Worm (Caenorhabditis elegans) whole organism, L2 larva: ENCODE data around the gene BE0003N10.1.
A peak's percentile ranks its signal among the peaks of the same experiment; 100 is the strongest.

Experiments
- C34F6.9 ChIP-seq: fragments of 150-350 bp; optimal IDR thresholded peaks from 2 replicates; lab custom pipeline; 2014; ENCODE audit warnings: missing biosample characterization, missing genetic modification characterization
- F13H6.1 ChIP-seq: sonication (generic microtip); optimal IDR thresholded peaks from 2 replicates; lab custom pipeline; 2016; ENCODE audit warnings: missing genetic modification characterization, missing compliant biosample characterization
- Y55F3AM.14 ChIP-seq: fragments of 200-800 bp; sonication (Bioruptor generic); optimal IDR thresholded peaks from 2 replicates; lab custom pipeline; 2018; ENCODE audit warnings: mild to moderate bottlenecking, missing genetic modification characterization, missing compliant biosample characterization
- ZK546.5 ChIP-seq: sonication (generic microtip); optimal IDR thresholded peaks from 2 replicates; lab custom pipeline; 2017; ENCODE audit warnings: missing biosample characterization, missing genetic modification characterization
- alr-1 ChIP-seq: fragments of 150-350 bp; optimal IDR thresholded peaks from 2 replicates; lab custom pipeline; 2014; ENCODE audit warnings: missing biosample characterization, missing genetic modification characterization
- aly-2 ChIP-seq: fragments of 150-350 bp; optimal IDR thresholded peaks from 2 replicates; lab custom pipeline; 2014; ENCODE audit warnings: missing biosample characterization, missing genetic modification characterization
- ama-1 ChIP-seq: fragments of 150-350 bp; optimal IDR thresholded peaks from 2 replicates; lab custom pipeline; 2018; ENCODE audit warnings: inconsistent platforms
- blmp-1 ChIP-seq: sonication (generic microtip); optimal IDR thresholded peaks from 2 replicates; lab custom pipeline; 2017; ENCODE audit warnings: missing genetic modification characterization, mild to moderate bottlenecking, missing compliant biosample characterization, antibody characterized with exemption, moderate library complexity; ENCODE audit not compliant: insufficient read depth
- ceh-82 ChIP-seq: fragments of 150-350 bp; optimal IDR thresholded peaks from 2 replicates; lab custom pipeline; 2014; ENCODE audit warnings: missing biosample characterization, missing genetic modification characterization
- crh-2 ChIP-seq: sonication (generic microtip); optimal IDR thresholded peaks from 2 replicates; lab custom pipeline; 2017; ENCODE audit warnings: missing biosample characterization, missing genetic modification characterization
- dmd-4 ChIP-seq: sonication (generic microtip); optimal IDR thresholded peaks from 2 replicates; lab custom pipeline; 2017; ENCODE audit warnings: missing biosample characterization, missing genetic modification characterization
- egl-27 ChIP-seq: sonication (generic microtip); optimal IDR thresholded peaks from 3 replicates; lab custom pipeline; 2017; ENCODE audit warnings: missing biosample characterization, missing genetic modification reagents, missing genetic modification characterization
- elt-3 ChIP-seq: sonication (generic microtip); optimal IDR thresholded peaks from 2 replicates; lab custom pipeline; 2017; ENCODE audit warnings: missing biosample characterization, missing genetic modification characterization
- fos-1 ChIP-seq: fragments of 150-350 bp; optimal IDR thresholded peaks from 2 replicates; lab custom pipeline; 2014; ENCODE audit warnings: missing biosample characterization, missing genetic modification characterization
- gmeb-1 ChIP-seq: fragments of 150-350 bp; optimal IDR thresholded peaks from 2 replicates; lab custom pipeline; 2014; ENCODE audit warnings: missing biosample characterization, missing genetic modification characterization
- lin-11 ChIP-seq: fragments of 150-350 bp; sonication (generic microtip); optimal IDR thresholded peaks from 2 replicates; lab custom pipeline; 2014; ENCODE audit warnings: missing biosample characterization, missing genetic modification characterization, inconsistent platforms, mixed read lengths
- lin-13 ChIP-seq: fragments of 150-350 bp; optimal IDR thresholded peaks from 2 replicates; lab custom pipeline; 2014; ENCODE audit warnings: missing biosample characterization, missing genetic modification reagents, missing genetic modification characterization
- lin-39 ChIP-seq: fragments of 150-350 bp; optimal IDR thresholded peaks from 2 replicates; lab custom pipeline; 2014; ENCODE audit warnings: missing biosample characterization, missing genetic modification reagents, missing genetic modification characterization
- lsy-2 ChIP-seq, 2 experiments: fragments of 150-350 bp in 1 of 2; sonication (generic microtip) in 1 of 2; optimal IDR thresholded peaks; 2 replicates each; lab custom pipeline; 2014 to 2017; ENCODE audit warnings: missing biosample characterization in 2 of 2, missing genetic modification characterization in 2 of 2
- mab-5 ChIP-seq: fragments of 150-350 bp; optimal IDR thresholded peaks from 2 replicates; lab custom pipeline; 2014; ENCODE audit warnings: missing biosample characterization, missing genetic modification characterization
- mdl-1 ChIP-seq, 2 experiments: fragments of 150-350 bp in 1 of 2; sonication (generic microtip) in 1 of 2; optimal IDR thresholded peaks; 2 replicates each; lab custom pipeline; 2017; ENCODE audit warnings: missing biosample characterization in 2 of 2, missing genetic modification characterization in 2 of 2
- nhr-10 ChIP-seq: sonication (generic microtip); optimal IDR thresholded peaks from 2 replicates; lab custom pipeline; 2017; ENCODE audit warnings: missing biosample characterization, missing genetic modification characterization
- nhr-12 ChIP-seq: fragments of 150-350 bp; optimal IDR thresholded peaks from 2 replicates; lab custom pipeline; 2014; ENCODE audit warnings: missing biosample characterization, missing genetic modification characterization
- nhr-23 ChIP-seq: fragments of 150-350 bp; optimal IDR thresholded peaks from 2 replicates; lab custom pipeline; 2014; ENCODE audit warnings: missing biosample characterization, missing genetic modification reagents, missing genetic modification characterization
- nhr-25 ChIP-seq: fragments of 150-350 bp; sonication (generic microtip); optimal IDR thresholded peaks from 3 replicates; lab custom pipeline; 2014; ENCODE audit warnings: missing biosample characterization, missing genetic modification characterization
- nhr-6 ChIP-seq: fragments of 150-350 bp; optimal IDR thresholded peaks from 2 replicates; lab custom pipeline; 2014; ENCODE audit warnings: missing biosample characterization, missing genetic modification characterization
- nhr-77 ChIP-seq: fragments of 150-350 bp; optimal IDR thresholded peaks from 2 replicates; lab custom pipeline; 2014; ENCODE audit warnings: missing biosample characterization, missing genetic modification characterization
- peb-1 ChIP-seq: fragments of 150-350 bp; optimal IDR thresholded peaks from 2 replicates; lab custom pipeline; 2014; ENCODE audit warnings: missing biosample characterization, missing genetic modification characterization
- unc-39 ChIP-seq: fragments of 150-350 bp; optimal IDR thresholded peaks from 2 replicates; lab custom pipeline; 2014; ENCODE audit warnings: missing biosample characterization, missing genetic modification characterization
- unc-55 ChIP-seq: fragments of 150-350 bp; sonication (generic microtip); optimal IDR thresholded peaks from 3 replicates; lab custom pipeline; 2014; ENCODE audit warnings: missing biosample characterization, missing genetic modification reagents, missing genetic modification characterization
- unc-62 ChIP-seq: fragments of 150-350 bp; optimal IDR thresholded peaks from 2 replicates; lab custom pipeline; 2014; ENCODE audit warnings: missing biosample characterization, missing genetic modification reagents, missing genetic modification characterization
- zag-1 ChIP-seq: fragments of 150-350 bp; optimal IDR thresholded peaks from 2 replicates; lab custom pipeline; 2014; ENCODE audit warnings: missing biosample characterization, missing genetic modification characterization
- ztf-1 ChIP-seq: fragments of 200-800 bp; sonication (Bioruptor generic); conservative IDR thresholded peaks from 2 replicates; pipeline ENCODE4 v1.3.6; 2022; ENCODE audit warnings: missing genetic modification characterization, missing compliant biosample characterization
- ztf-11 ChIP-seq: sonication (generic microtip); optimal IDR thresholded peaks from 2 replicates; lab custom pipeline; 2017; ENCODE audit warnings: missing biosample characterization, missing genetic modification characterization

Gene BE0003N10.1

ce11 chrIII:996564-996963 lies 40.7 kb upstream of the BE0003N10.1 start:
- no peak for TF ChIP-seq ZK546.5 (tag; lab: Kevin White, UChicago)
- TF ChIP-seq nhr-12 (tag; lab: Kevin White, UChicago), result no peak
- TF ChIP-seq fos-1 (tag; lab: Kevin White, UChicago), result no peak
- TF ChIP-seq ama-1 (lab: Kevin White, UChicago), result no peak
- TF ChIP-seq elt-3, result no peak

DNA sequence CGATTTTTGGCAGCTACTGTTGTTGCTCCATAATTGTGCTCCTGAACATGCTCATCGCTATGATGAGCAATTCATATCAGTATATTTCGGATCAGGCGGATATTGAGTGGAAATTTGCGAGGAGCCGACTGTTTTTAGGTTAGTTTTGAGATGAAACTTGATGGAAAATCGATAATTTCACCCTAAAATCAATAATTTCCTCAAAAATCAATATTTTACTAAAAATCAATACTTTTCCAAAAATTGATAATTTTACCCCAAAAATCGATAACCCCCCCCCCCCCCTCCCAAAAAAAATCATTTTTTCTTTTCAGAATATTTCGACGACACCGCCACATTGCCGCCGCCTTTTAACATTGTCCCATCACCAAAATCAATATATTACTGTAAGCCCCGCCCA lies 38.4 kb upstream of the BE0003N10.1 start:
- TF ChIP-seq nhr-10 (tag; lab: Kevin White, UChicago) (no peak), nhr-23 (tag; lab: Kevin White, UChicago) (no peak), F13H6.1 (tag; lab: Kevin White, UChicago) (no peak), peb-1 (tag; lab: Kevin White, UChicago) (no peak), dmd-4 (no peak), zag-1 (tag; lab: Kevin White, UChicago) (no peak), crh-2 (tag; lab: Kevin White, UChicago) (no peak), mdl-1 (tag; optimal IDR thresholded peaks at IDR 0.05; lab: Kevin White, UChicago) (no peak), unc-62 (GFP tag; lab: Kevin White, UChicago) (no peak), nhr-6 (tag; lab: Kevin White, UChicago) (no peak), alr-1 (tag; lab: Kevin White, UChicago) (no peak)
- TF ChIP-seq, all 48 proteins: peak for 0

DNA sequence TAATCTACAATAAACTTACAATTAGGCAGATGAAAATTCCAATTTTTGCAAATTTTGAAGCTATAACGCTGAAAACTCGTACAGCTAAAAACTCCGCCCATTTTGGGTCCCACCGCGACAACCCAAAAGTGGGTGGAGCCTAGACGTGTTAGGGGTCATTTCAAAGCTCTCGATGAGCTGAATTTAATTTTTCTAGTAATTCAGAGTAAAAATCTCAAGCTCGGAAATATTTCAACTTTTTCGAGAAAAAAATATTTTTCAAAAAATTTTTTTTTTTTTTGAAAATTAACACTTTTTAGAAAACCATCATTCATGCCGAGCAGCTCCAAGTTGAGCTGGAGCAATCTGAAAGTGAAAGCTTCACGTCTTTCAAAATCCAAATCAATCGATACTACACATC lies 36.0 kb upstream of the BE0003N10.1 start, which contains the start of gene R06B10.7:
Gene R06B10.7 (minus strand): TSS at position 101 of the 400 bp plus-strand sequence.
- TF ChIP-seq C34F6.9 (tag; lab: Kevin White, UChicago) (no peak), dmd-4 (no peak)

DNA sequence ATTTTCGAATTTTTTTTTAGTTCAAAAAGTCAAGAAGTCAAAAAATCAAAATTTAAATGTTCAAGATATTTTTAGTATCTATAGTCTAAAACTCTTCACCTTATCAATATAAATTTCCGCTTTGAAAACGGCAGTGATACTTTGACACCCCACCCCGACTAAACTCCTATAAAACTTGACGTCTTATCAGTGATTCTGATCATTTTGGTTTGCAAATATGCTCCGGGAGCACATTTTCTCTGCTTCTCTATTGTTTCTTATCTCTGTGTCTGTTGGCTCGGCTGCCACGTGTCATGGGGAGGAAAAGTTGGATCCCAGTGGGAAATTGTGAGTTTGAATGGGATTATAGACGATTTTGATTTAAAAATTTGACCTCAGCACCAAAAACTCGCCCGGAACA lies 34.8 kb upstream of the BE0003N10.1 start, which contains the start of gene clec-150:
Gene clec-150 (plus strand): TSS at position 198 of the 400 bp plus-strand sequence.
- TF ChIP-seq mdl-1 (tag; optimal IDR thresholded peaks at IDR 0.05; lab: Kevin White, UChicago) (no peak), fos-1 (tag; lab: Kevin White, UChicago) (peak; percentile 70), Y55F3AM.14 (GFP tag; lab: Kevin White, UChicago) (no peak), blmp-1 (tag; lab: Kevin White, UChicago) (no peak), lin-13 (GFP tag; lab: Kevin White, UChicago) (no peak), gmeb-1 (tag; lab: Kevin White, UChicago) (peak; percentile 46), lsy-2 (tag; optimal IDR thresholded peaks at IDR 0.05; lab: Kevin White, UChicago) (no peak), egl-27 (tag; lab: Kevin White, UChicago) (no peak), unc-55 (no peak), elt-3 (no peak), mab-5 (tag; lab: Kevin White, UChicago) (no peak), F13H6.1 (tag; lab: Kevin White, UChicago) (no peak), lin-11 (no peak), ZK546.5 (tag; lab: Kevin White, UChicago) (no peak), crh-2 (tag; lab: Kevin White, UChicago) (peak; percentile 91), unc-39 (tag; lab: Kevin White, UChicago) (no peak)

DNA sequence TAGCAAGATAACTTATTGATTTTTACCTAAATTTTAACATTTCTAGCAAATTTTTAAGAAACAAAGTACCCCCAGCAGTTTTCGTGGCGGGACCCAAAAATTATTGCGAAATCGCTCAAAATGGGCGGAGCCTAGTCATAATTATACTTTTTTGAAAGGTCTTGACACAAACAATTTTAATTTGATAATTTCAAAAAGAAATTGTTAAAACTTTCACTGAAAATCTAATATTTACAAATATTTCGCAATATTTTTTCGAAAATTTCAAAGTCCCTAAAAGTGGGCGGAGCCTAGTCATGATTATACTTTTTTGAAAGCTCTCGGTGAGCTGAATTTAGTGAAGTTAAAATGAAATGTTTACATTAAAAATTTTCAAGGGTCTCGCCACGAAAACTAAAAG lies 32.8 kb upstream of the BE0003N10.1 start:
- TF ChIP-seq mab-5 (tag; lab: Kevin White, UChicago) (no peak), aly-2 (tag; lab: Kevin White, UChicago) (no peak), lin-39 (tag; lab: Kevin White, UChicago) (no peak), nhr-25 (tag; lab: Kevin White, UChicago) (no peak), unc-55 (no peak), ztf-11 (tag; lab: Kevin White, UChicago) (no peak), ztf-1 (GFP tag; lab: Robert Waterston, UW) (no peak), nhr-6 (tag; lab: Kevin White, UChicago) (no peak), lin-13 (GFP tag; lab: Kevin White, UChicago) (no peak), alr-1 (tag; lab: Kevin White, UChicago) (no peak), egl-27 (tag; lab: Kevin White, UChicago) (no peak), ceh-82 (tag; lab: Kevin White, UChicago) (no peak), nhr-77 (tag; lab: Kevin White, UChicago) (no peak)
